Worm (Caenorhabditis elegans): Measurements from ENCODE around the gene twk-16.

DNA sequence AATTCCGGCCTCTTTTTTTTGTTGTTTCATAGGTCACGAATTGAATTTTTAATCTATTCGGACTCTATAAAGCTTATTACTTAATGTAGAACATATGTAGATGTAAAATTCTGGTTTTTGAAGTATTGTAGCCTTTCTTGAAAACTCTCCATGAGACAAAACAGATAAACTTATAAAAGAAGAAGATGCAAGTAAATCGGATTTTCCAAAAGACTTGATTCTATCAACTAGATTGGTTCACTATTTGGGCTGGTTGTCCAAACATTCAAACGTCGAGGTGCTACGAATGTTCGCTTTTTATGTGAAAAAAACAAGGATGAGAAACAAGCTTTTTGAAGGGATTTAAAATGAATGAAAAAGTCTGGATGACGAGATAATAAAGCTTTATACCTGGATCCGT, 40.9 kb upstream of the twk-16 start:
- TF ChIP-seq dao-5 (tag; optimal IDR thresholded peaks at IDR 0.05) (no peak), him-1 (tag; optimal IDR thresholded peaks at IDR 0.05) (no peak), W03F9.2 (tag; optimal IDR thresholded peaks at IDR 0.05) (no peak)

Measured in whole organism, L4/young adult.